Worm (Caenorhabditis elegans) whole organism, young adult: ENCODE measurements around the gene ehbp-1.
A peak's percentile ranks its signal among the peaks of the same experiment; 100 is the strongest.

Source experiments
- B0261.1 ChIP-seq: sonication (generic microtip); optimal IDR thresholded peaks from 2 replicates; lab custom pipeline; 2016; ENCODE audit warnings: mild to moderate bottlenecking, missing genetic modification characterization, moderate library complexity, missing compliant biosample characterization
- B0336.3 ChIP-seq: fragments of 200-800 bp; sonication (Bioruptor generic); IDR thresholded peaks from 2 replicates; pipeline ENCODE4 v1.3.6; 2022; ENCODE audit warnings: missing genetic modification characterization, missing compliant biosample characterization
- F33H1.4 ChIP-seq: fragments of 200-800 bp; sonication (Bioruptor generic); IDR thresholded peaks from 2 replicates; pipeline ENCODE4 v1.3.6; 2022; ENCODE audit warnings: missing genetic modification reagents, missing genetic modification characterization, missing compliant biosample characterization
- F49E8.2 ChIP-seq: sonication (generic microtip); optimal IDR thresholded peaks from 3 replicates; lab custom pipeline; 2017; ENCODE audit warnings: missing genetic modification characterization, mild to moderate bottlenecking, missing compliant biosample characterization, antibody characterized with exemption, moderate library complexity; ENCODE audit not compliant: insufficient read depth
- K12H6.12 ChIP-seq: fragments of 200-800 bp; sonication (Bioruptor generic); optimal IDR thresholded peaks from 2 replicates; lab custom pipeline; 2018; ENCODE audit warnings: mild to moderate bottlenecking, missing genetic modification characterization, missing compliant biosample characterization
- T07F8.4 ChIP-seq: sonication (generic microtip); optimal IDR thresholded peaks from 2 replicates; lab custom pipeline; 2016; ENCODE audit warnings: mild to moderate bottlenecking, missing genetic modification characterization, moderate library complexity, missing compliant biosample characterization
- Y56A3A.18 ChIP-seq: fragments of 200-800 bp; sonication (Bioruptor generic); IDR thresholded peaks from 2 replicates; pipeline ENCODE4 v1.3.6; 2022; ENCODE audit warnings: missing genetic modification reagents, missing genetic modification characterization, missing compliant biosample characterization
- ama-1 ChIP-seq, 3 experiments: fragments of 150-350 bp in 1 of 3; sonication (generic microtip) in 2 of 3; optimal IDR thresholded peaks; 2 replicates each; lab custom pipeline; 2014 to 2018; ENCODE audit warnings: missing biosample characterization in 2 of 3, missing genetic modification characterization in 2 of 3, missing genetic modification reagents in 2 of 3
- aptf-3 ChIP-seq: fragments of 200-800 bp; sonication (Bioruptor generic); IDR thresholded peaks from 2 replicates; pipeline ENCODE4 v1.3.6; 2022; ENCODE audit warnings: missing genetic modification characterization, missing compliant biosample characterization
- atf-7 ChIP-seq: sonication (generic microtip); optimal IDR thresholded peaks from 2 replicates; lab custom pipeline; 2017; ENCODE audit warnings: mild to moderate bottlenecking, missing genetic modification characterization, missing compliant biosample characterization
- athp-1 ChIP-seq: sonication (generic microtip); optimal IDR thresholded peaks from 2 replicates; lab custom pipeline; 2017; ENCODE audit warnings: mild to moderate bottlenecking, missing genetic modification characterization, missing compliant biosample characterization
- attf-5 ChIP-seq: fragments of 200-800 bp; sonication (Bioruptor generic); optimal IDR thresholded peaks from 2 replicates; lab custom pipeline; 2018; ENCODE audit warnings: mild to moderate bottlenecking, missing genetic modification characterization, missing compliant biosample characterization
- bed-1 ChIP-seq: fragments of 200-800 bp; sonication (Bioruptor generic); IDR thresholded peaks from 2 replicates; pipeline ENCODE4 v1.3.6; 2022; ENCODE audit warnings: missing genetic modification reagents, missing genetic modification characterization, missing compliant biosample characterization
- cebp-2 ChIP-seq: fragments of 200-800 bp; sonication (Bioruptor generic); IDR thresholded peaks from 2 replicates; pipeline ENCODE4 v1.3.6; 2022; ENCODE audit warnings: missing genetic modification characterization, missing compliant biosample characterization
- ceh-40 ChIP-seq: fragments of 200-800 bp; sonication (Bioruptor generic); IDR thresholded peaks from 2 replicates; pipeline ENCODE4 v1.3.6; 2022; ENCODE audit warnings: missing genetic modification characterization, missing compliant biosample characterization
- ceh-58 ChIP-seq: fragments of 200-800 bp; sonication (Bioruptor generic); IDR thresholded peaks from 2 replicates; pipeline ENCODE4 v1.3.6; 2022; ENCODE audit warnings: missing genetic modification characterization, missing compliant biosample characterization
- chd-7 ChIP-seq: sonication (generic microtip); optimal IDR thresholded peaks from 2 replicates; lab custom pipeline; 2016; ENCODE audit warnings: mild to moderate bottlenecking, missing genetic modification characterization, moderate library complexity, missing compliant biosample characterization
- die-1 ChIP-seq: sonication (generic microtip); optimal IDR thresholded peaks from 2 replicates; lab custom pipeline; 2016; ENCODE audit warnings: missing genotype, mild to moderate bottlenecking, missing genetic modification characterization, missing compliant biosample characterization
- egl-18 ChIP-seq: fragments of 200-800 bp; sonication (Bioruptor generic); IDR thresholded peaks from 2 replicates; pipeline ENCODE4 v1.3.6; 2022; ENCODE audit warnings: missing genetic modification reagents, missing genetic modification characterization, missing compliant biosample characterization
- lag-1 ChIP-seq: fragments of 200-800 bp; sonication (Bioruptor generic); IDR thresholded peaks from 2 replicates; pipeline ENCODE4 v1.3.6; 2022; ENCODE audit warnings: missing genetic modification reagents, missing genetic modification characterization, missing compliant biosample characterization
- let-607 ChIP-seq, 2 experiments: fragments of 200-800 bp in 1 of 2; sonication (Bioruptor generic) in 1 of 2; sonication (generic microtip) in 1 of 2; optimal IDR thresholded peaks; 2 replicates each; lab custom pipeline; 2016 to 2018; ENCODE audit warnings: mild to moderate bottlenecking in 2 of 2, missing compliant biosample characterization in 2 of 2, missing genetic modification characterization in 2 of 2, moderate library complexity in 2 of 2, missing genotype in 1 of 2
- lin-26 ChIP-seq: fragments of 200-800 bp; sonication (Bioruptor generic); IDR thresholded peaks from 2 replicates; pipeline ENCODE4 v1.3.6; 2022; ENCODE audit warnings: missing genetic modification reagents, missing genetic modification characterization, missing compliant biosample characterization
- lin-54 ChIP-seq: fragments of 200-800 bp; sonication (Bioruptor generic); optimal IDR thresholded peaks from 2 replicates; lab custom pipeline; 2018; ENCODE audit warnings: mild to moderate bottlenecking, missing genetic modification characterization, missing compliant biosample characterization
- lir-1 ChIP-seq: fragments of 200-800 bp; sonication (Bioruptor generic); conservative IDR thresholded peaks from 2 replicates; pipeline ENCODE4 v1.3.6; 2022; ENCODE audit warnings: missing genetic modification reagents, missing genetic modification characterization, missing compliant biosample characterization
- mel-28 ChIP-seq: sonication (generic microtip); optimal IDR thresholded peaks from 2 replicates; lab custom pipeline; 2016; ENCODE audit warnings: borderline replicate concordance, mild to moderate bottlenecking, missing genetic modification characterization, missing compliant biosample characterization
- mxl-1 ChIP-seq: sonication (generic microtip); optimal IDR thresholded peaks from 2 replicates; lab custom pipeline; 2016; ENCODE audit warnings: missing genetic modification characterization, missing compliant biosample characterization
- nfya-1 ChIP-seq: sonication (generic microtip); optimal IDR thresholded peaks from 2 replicates; lab custom pipeline; 2017; ENCODE audit warnings: antibody characterized with exemption, missing compliant biosample characterization, missing genetic modification characterization, borderline replicate concordance; ENCODE audit not compliant: insufficient read depth
- nfya-2 ChIP-seq: fragments of 200-800 bp; sonication (Bioruptor generic); IDR thresholded peaks from 2 replicates; pipeline ENCODE4 v1.3.6; 2022; ENCODE audit warnings: missing genetic modification reagents, missing genetic modification characterization, missing compliant biosample characterization
- nfyb-1 ChIP-seq: fragments of 200-800 bp; sonication (Bioruptor generic); IDR thresholded peaks from 2 replicates; pipeline ENCODE4 v1.3.6; 2022; ENCODE audit warnings: missing genetic modification reagents, missing genetic modification characterization, missing compliant biosample characterization
- nhr-90 ChIP-seq: sonication (generic microtip); optimal IDR thresholded peaks from 2 replicates; lab custom pipeline; 2016; ENCODE audit warnings: missing genotype, mild to moderate bottlenecking, missing genetic modification characterization, missing compliant biosample characterization
- pbrm-1 ChIP-seq: fragments of 200-800 bp; sonication (Bioruptor generic); IDR thresholded peaks from 2 replicates; pipeline ENCODE4 v1.3.6; 2022; ENCODE audit warnings: missing genetic modification reagents, missing genetic modification characterization, missing compliant biosample characterization
- rec-8 ChIP-seq, 2 experiments: sonication (generic microtip); optimal IDR thresholded peaks; 2 replicates each; lab custom pipeline; 2016; ENCODE audit warnings: mild to moderate bottlenecking in 2 of 2, missing genetic modification characterization in 2 of 2, missing genetic modification reagents in 2 of 2, missing genotype in 2 of 2, missing biosample characterization in 1 of 2, missing compliant biosample characterization in 1 of 2, moderate library complexity in 1 of 2
- repo-1 ChIP-seq: sonication (generic microtip); optimal IDR thresholded peaks from 2 replicates; lab custom pipeline; 2017; ENCODE audit warnings: mild to moderate bottlenecking, missing genetic modification characterization, missing compliant biosample characterization
- rpc-1 ChIP-seq, 2 experiments: fragments of 150-350 bp in 1 of 2; sonication (generic microtip) in 1 of 2; optimal IDR thresholded peaks; 2 replicates each; lab custom pipeline; 2014 to 2018; ENCODE audit warnings: missing biosample characterization in 1 of 2, missing genetic modification characterization in 1 of 2, missing genetic modification reagents in 1 of 2, missing genotype in 1 of 2
- sdz-38 ChIP-seq: sonication (generic microtip); optimal IDR thresholded peaks from 2 replicates; lab custom pipeline; 2016; ENCODE audit warnings: missing genotype, missing genetic modification characterization, missing compliant biosample characterization
- snpc-1.3 ChIP-seq: sonication (generic microtip); optimal IDR thresholded peaks from 2 replicates; lab custom pipeline; 2017; ENCODE audit warnings: missing genetic modification characterization, mild to moderate bottlenecking, missing compliant biosample characterization, antibody characterized with exemption, moderate library complexity, missing genotype, missing genetic modification reagents; ENCODE audit not compliant: insufficient read depth
- snpc-4 ChIP-seq, 5 experiments: fragments of 150-350 bp in 1 of 5; sonication (generic microtip) in 4 of 5; optimal IDR thresholded peaks; 2 replicates each; lab custom pipeline; 2014 to 2018; ENCODE audit warnings: missing genetic modification characterization in 5 of 5, missing biosample characterization in 3 of 5, antibody characterized with exemption in 2 of 5, mild to moderate bottlenecking in 2 of 5, missing compliant biosample characterization in 2 of 5, missing genotype in 2 of 5, moderate library complexity in 2 of 5, missing genetic modification reagents in 1 of 5
- somi-1 ChIP-seq: fragments of 200-800 bp; sonication (Bioruptor generic); optimal IDR thresholded peaks from 2 replicates; lab custom pipeline; 2018; ENCODE audit warnings: mild to moderate bottlenecking, missing genetic modification characterization, missing compliant biosample characterization
- sptf-2 ChIP-seq: fragments of 200-800 bp; sonication (Bioruptor generic); optimal IDR thresholded peaks from 2 replicates; lab custom pipeline; 2018; ENCODE audit warnings: mild to moderate bottlenecking, missing genetic modification characterization, missing compliant biosample characterization
- tbx-9 ChIP-seq: sonication (generic microtip); optimal IDR thresholded peaks from 2 replicates; lab custom pipeline; 2016; ENCODE audit warnings: borderline replicate concordance, missing genetic modification characterization, inconsistent platforms, missing compliant biosample characterization
- tlf-1 ChIP-seq: fragments of 200-800 bp; sonication (Bioruptor generic); optimal IDR thresholded peaks from 2 replicates; lab custom pipeline; 2018; ENCODE audit warnings: mild to moderate bottlenecking, missing genetic modification characterization, missing compliant biosample characterization
- unc-62 ChIP-seq: fragments of 150-350 bp; optimal IDR thresholded peaks from 2 replicates; lab custom pipeline; 2014; ENCODE audit warnings: missing biosample characterization, missing genetic modification reagents, missing genetic modification characterization
- zfh-2 ChIP-seq: fragments of 200-800 bp; sonication (Bioruptor generic); conservative IDR thresholded peaks from 2 replicates; pipeline ENCODE4 v1.3.6; 2022; ENCODE audit warnings: missing genetic modification reagents, missing genetic modification characterization, missing compliant biosample characterization
- ztf-3 ChIP-seq: fragments of 200-800 bp; sonication (Bioruptor generic); optimal IDR thresholded peaks from 2 replicates; lab custom pipeline; 2018; ENCODE audit warnings: mild to moderate bottlenecking, missing genetic modification characterization, missing compliant biosample characterization

Gene ehbp-1

ce11 chrV:9503152-9503817, 47.2 kb upstream of the ehbp-1 start (continued):
- TF ChIP-seq lir-1 (GFP tag; lab: Robert Waterston, UW) (peak; percentile 70), snpc-1.3 (tag; lab: Kevin White, UChicago) (peak; percentile 67), bed-1 (peak; percentile 64; the same call in 1 of the 2 replicates), repo-1 (tag; lab: Kevin White, UChicago) (peak; percentile 74), egl-18 (GFP tag; lab: Robert Waterston, UW) (peak; percentile 83; the same call in 1 of the 2 replicates), tlf-1 (GFP tag; lab: Kevin White, UChicago) (no peak), pbrm-1 (peak; percentile 44; the same call in 1 of the 2 replicates), lag-1 (GFP tag; lab: Robert Waterston, UW) (no peak), K12H6.12 (tag; lab: Kevin White, UChicago) (peak; percentile 45), B0336.3 (GFP tag; lab: Robert Waterston, UW) (no peak; the same call in none of the 2 replicates), lin-54 (GFP tag; lab: Kevin White, UChicago) (no peak), B0261.1 (peak; percentile 95), nfyb-1 (GFP tag; lab: Robert Waterston, UW) (peak; percentile 89), cebp-2 (GFP tag; lab: Robert Waterston, UW) (peak; percentile 83; the same call in 1 of the 2 replicates), ceh-58 (0 out of 2 replicates have a peak, but pooled peaks have one; percentile 36), athp-1 (tag; lab: Kevin White, UChicago) (peak; percentile 27), die-1 (tag; lab: Kevin White, UChicago) (peak; percentile 74), mxl-1 (peak; percentile 30), rec-8 (tag; optimal IDR thresholded peaks at IDR 0.05; lab: Kevin White, UChicago) (peak; percentile 22 to 82), nfya-1 (tag; lab: Kevin White, UChicago) (no peak), ama-1 (optimal IDR thresholded peaks at IDR 0.05; lab: Kevin White, UChicago) (no peak), ama-1 (GFP tag; optimal IDR thresholded peaks at IDR 0.05; lab: Kevin White, UChicago) (peak in 1 of 2 experiments; percentile 85), ztf-3 (GFP tag; lab: Kevin White, UChicago) (peak; percentile 36), F49E8.2 (tag; lab: Kevin White, UChicago) (no peak), F33H1.4 (0 out of 2 replicates have a peak, but pooled peaks have one; percentile 11), rpc-1 (optimal IDR thresholded peaks at IDR 0.05; lab: Kevin White, UChicago) (peak; percentile 81), rpc-1 (tag; optimal IDR thresholded peaks at IDR 0.05; lab: Kevin White, UChicago) (peak; percentile 74), somi-1 (peak; percentile 40), atf-7 (peak; percentile 64), lin-26 (GFP tag; lab: Robert Waterston, UW) (peak; percentile 87), zfh-2 (GFP tag; lab: Robert Waterston, UW) (no peak), nhr-90 (tag; lab: Kevin White, UChicago) (peak; percentile 58), sptf-2 (GFP tag; lab: Kevin White, UChicago) (peak; percentile 47), attf-5 (peak; percentile 24), ceh-40 (GFP tag; lab: Robert Waterston, UW) (0 out of 2 replicates have a peak, but pooled peaks have one; percentile 70), tbx-9 (tag; lab: Kevin White, UChicago) (no peak), nfya-2 (GFP tag; lab: Robert Waterston, UW) (no peak), Y56A3A.18 (GFP tag; lab: Robert Waterston, UW) (peak; percentile 94), snpc-4 (GFP tag; optimal IDR thresholded peaks at IDR 0.05; lab: Kevin White, UChicago) (peak; percentile 82), snpc-4 (tag; optimal IDR thresholded peaks at IDR 0.05; lab: Kevin White, UChicago) (peak; percentile 89 to 95 (median 92)), sdz-38 (tag; lab: Kevin White, UChicago) (peak; percentile 20), mel-28 (tag; lab: Kevin White, UChicago) (no peak), let-607 (tag; optimal IDR thresholded peaks at IDR 0.05; lab: Kevin White, UChicago) (peak in 1 of 2 experiments; percentile 25), unc-62 (GFP tag; lab: Kevin White, UChicago) (no peak), chd-7 (tag; lab: Kevin White, UChicago) (peak; percentile 79), T07F8.4 (peak; percentile 49), aptf-3 (GFP tag; lab: Robert Waterston, UW) (0 out of 2 replicates have a peak, but pooled peaks have one; percentile 77)
